Worm (Caenorhabditis elegans): Measurements from ENCODE around the gene ZC239.21.

DNA sequence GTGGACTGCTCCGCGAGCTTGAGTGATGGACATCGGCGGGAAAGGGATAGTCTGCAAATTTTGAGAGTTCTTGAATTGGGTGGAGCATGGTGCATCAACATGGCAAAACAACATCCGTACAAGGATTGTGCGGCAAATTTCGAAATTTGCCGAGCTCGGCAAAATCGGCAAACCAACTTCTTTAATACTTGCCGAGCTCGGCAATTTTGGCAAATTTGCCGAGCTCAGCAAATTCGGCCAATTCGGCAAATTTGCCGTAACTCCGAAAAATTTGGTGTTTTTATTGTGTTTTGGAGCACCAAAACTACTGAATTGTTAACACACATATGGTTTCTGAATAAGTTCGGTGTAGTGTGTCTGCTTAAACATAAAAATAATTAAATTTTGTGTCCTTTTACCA lies 36.6 kb upstream of the ZC239.21 start, which contains the start of gene fbxc-55:
- TF ChIP-seq Y67H2A.10 (GFP tag; conservative IDR thresholded peaks at IDR 0.05) (no peak), K12H6.12 (tag; optimal IDR thresholded peaks at IDR 0.05) (no peak), F57C9.4 (tag; optimal IDR thresholded peaks at IDR 0.05) (no peak)
